Fruit fly (Drosophila melanogaster) whole organism, larva: ENCODE measurements around the gene Ir7c.

ENCODE experiments used
- noc ChIP-seq: fragments of 200-800 bp; sonication (Bioruptor generic); optimal IDR thresholded peaks from 3 replicates; lab custom pipeline; 2019; ENCODE audit warnings: missing biosample characterization, mild to moderate bottlenecking, missing genetic modification characterization, moderate library complexity

Gene Ir7c

dm6 chrX:7874094-7874493 lies at the start of gene Ir7c:
Ir7c (plus strand) TSS chrX:7874394.
- no peak for TF ChIP-seq noc

- no peak for TF ChIP-seq noc
Measured at dm6 chrX:7825310-7825709, 48.9 kb upstream of the Ir7c start.

dm6 chrX:7825897-7826296 lies 48.3 kb upstream of the Ir7c start, which contains the start of gene CARPA:
CARPA (plus strand) TSS chrX:7826197.
- TF ChIP-seq noc: no peak

dm6 chrX:7854144-7854543 lies 20.1 kb upstream of the Ir7c start, which contains the start of gene CG10920:
CG10920 (minus strand) TSS chrX:7854244.
- no peak for TF ChIP-seq noc

dm6 chrX:7857873-7858272 lies 16.3 kb upstream of the Ir7c start, which contains the start of gene CG1409:
CG1409 (plus strand) TSS chrX:7858173.
- TF ChIP-seq noc: no peak

- no peak for TF ChIP-seq noc
Measured at dm6 chrX:7866868-7867267, 7.3 kb upstream of the Ir7c start, which contains the start of gene Ir7b. Ir7b (minus strand) TSS chrX:7866968.

dm6 chrX:7873172-7873930 lies 843 bp upstream of the Ir7c start, which contains the start of gene dec:
dec (minus strand) TSS chrX:7873222.
- TF ChIP-seq noc: no peak

dm6 chrX:7878736-7879135 lies 4.5 kb downstream of the Ir7c start, which contains the start of gene Ir7d:
Ir7d (minus strand) TSS chrX:7878836.
- TF ChIP-seq noc: no peak

dm6 chrX:7881579-7881978 lies 7.4 kb downstream of the Ir7c start, which contains the start of gene Ir7e:
Ir7e (minus strand) TSS chrX:7881679.
- no peak for TF ChIP-seq noc

- no peak for TF ChIP-seq noc
Measured at dm6 chrX:7883926-7884325, 9.7 kb downstream of the Ir7c start, which contains the start of gene Ir7f. Ir7f (minus strand) TSS chrX:7884026.

- TF ChIP-seq noc: no peak
Measured at dm6 chrX:7884360-7884759, 10.2 kb downstream of the Ir7c start, which contains the start of gene Ir7g. Ir7g (plus strand) TSS chrX:7884660.

dm6 chrX:7888386-7889024 lies 14.3 kb downstream of the Ir7c start, which contains the start of gene Acat1:
Acat1 (minus strand) TSS chrX:7888785.
- peak; percentile 71 for TF ChIP-seq noc

dm6 chrX:7891596-7892538 lies 17.7 kb downstream of the Ir7c start, which contains the start of gene Nek2:
Nek2 (minus strand) TSS chrX:7891646.
- TF ChIP-seq noc: no peak

- TF ChIP-seq noc: peak; percentile 3
Measured at dm6 chrX:7892539-7892899, 18.3 kb downstream of the Ir7c start.

dm6 chrX:7893411-7894122 lies 19.4 kb downstream of the Ir7c start, which contains the start of the genes CG45089, ND-MNLL and p115:
CG45089 (minus strand) TSS chrX:7893798.
ND-MNLL (minus strand) TSS chrX:7893798.
p115 (plus strand) TSS chrX:7894031.
- TF ChIP-seq noc: peak; percentile 55
